Fruit fly (Drosophila melanogaster) whole organism: ENCODE measurements around the gene qjt.
A peak's percentile ranks its signal among the peaks of the same experiment; 100 is the strongest.

Source experiments
- Dll ChIP-seq: fragments of >200 bp; optimal IDR thresholded peaks from 2 replicates; lab custom pipeline; 2017
- pan ChIP-seq: fragments of >200 bp; optimal IDR thresholded peaks from 2 replicates; lab custom pipeline; 2017
- psq ChIP-seq: fragments of >200 bp; optimal IDR thresholded peaks from 2 replicates; lab custom pipeline; 2017
- usp ChIP-seq: fragments of >200 bp; optimal IDR thresholded peaks from 2 replicates; lab custom pipeline; 2017; ENCODE audit warnings: missing biosample characterization, missing genetic modification characterization, mixed read lengths

- TF ChIP-seq psq (lab: Kevin White, UChicago) (no peak), usp (no peak), Dll (lab: Kevin White, UChicago) (peak; percentile 19), pan (lab: Kevin White, UChicago) (no peak)
Measured at dm6 chr3L:17495266-17495961, 16.5 kb downstream of the qjt start.
